Worm (Caenorhabditis elegans): ENCODE measurements around the gene ZK822.10.

DNA sequence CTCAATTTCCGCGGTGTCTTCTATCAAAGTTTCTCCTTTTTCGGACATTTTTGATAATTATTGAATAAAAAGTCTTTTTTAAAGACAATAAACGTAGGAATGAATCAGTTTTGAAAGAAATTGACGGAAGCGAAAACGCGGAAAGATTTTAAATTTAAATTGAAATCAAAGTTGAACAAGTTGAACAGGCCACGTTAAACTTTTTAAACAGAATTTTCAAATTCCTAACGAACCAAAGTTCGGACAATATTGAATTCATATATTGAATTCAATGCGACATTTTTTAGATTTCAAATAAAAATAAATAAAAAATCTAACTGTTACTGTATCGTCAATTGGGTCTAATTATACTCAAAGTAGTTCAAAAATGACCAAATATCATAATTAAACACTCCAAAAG is 32.8 kb downstream of the ZK822.10 start, which contains the start of gene hdl-1:
- TF ChIP-seq elt-2 (tag; optimal IDR thresholded peaks at IDR 0.05) (no peak), F13H6.1 (tag; optimal IDR thresholded peaks at IDR 0.05) (no peak), ceh-24 (tag; optimal IDR thresholded peaks at IDR 0.05) (no peak), ceh-45 (GFP tag; IDR thresholded peaks at IDR 0.05) (no peak), hlh-30 (tag; optimal IDR thresholded peaks at IDR 0.05; ENCODE audit: insufficient read depth) (no peak), nhr-11 (tag; optimal IDR thresholded peaks at IDR 0.05) (no peak)
